Fruit fly (Drosophila melanogaster) whole organism, embryonic: Measurements from ENCODE around the gene Snx27.

Experiments
- CG7372 ChIP-seq: fragments of 200-800 bp; sonication (Bioruptor generic); IDR thresholded peaks from 2 replicates; pipeline ENCODE4 v1.3.6; 2022; ENCODE audit warnings: missing biosample characterization, missing genetic modification characterization
- Jarid2 ChIP-seq: fragments of 200-800 bp; sonication (Bioruptor generic); optimal IDR thresholded peaks from 3 replicates; lab custom pipeline; 2017; ENCODE audit warnings: mild to moderate bottlenecking, missing biosample characterization, missing genetic modification reagents, missing genetic modification characterization
- h ChIP-seq: fragments of >200 bp; optimal IDR thresholded peaks from 2 replicates; lab custom pipeline; 2017
- ttk ChIP-seq: fragments of 200-800 bp; sonication (Bioruptor generic); IDR thresholded peaks from 2 replicates; pipeline ENCODE4 v2.1.2; 2022; ENCODE audit warnings: missing biosample characterization, missing genetic modification characterization
- zf30C ChIP-seq: fragments of 200-800 bp; sonication (Bioruptor generic); optimal IDR thresholded peaks from 3 replicates; lab custom pipeline; 2018; ENCODE audit warnings: missing biosample characterization, mild to moderate bottlenecking, missing genetic modification characterization

- TF ChIP-seq Jarid2 (GFP tag; lab: Kevin White, UChicago) = no peak
- TF ChIP-seq ttk (GFP tag; lab: Robert Waterston, UW) = no peak
- TF ChIP-seq h = no peak
- no peak for TF ChIP-seq CG7372 (GFP tag; lab: Robert Waterston, UW)
- TF ChIP-seq zf30C (GFP tag; lab: Kevin White, UChicago) = no peak
These were observed 61.0 kb downstream of the Snx27 start for dm6 chrX:5676855-5677254.
